Fruit fly (Drosophila melanogaster): ENCODE data around the gene bcn92.

bcn92 gene

dm6 chrX:2149478-2149877 is at the start of gene bcn92:
Gene bcn92 (minus strand): TSS chrX:2149647.
- TF ChIP-seq Jra (GFP tag; optimal IDR thresholded peaks at IDR 0.05) (peak; percentile 51), foxo (GFP tag; optimal IDR thresholded peaks at IDR 0.05) (peak in 1 of 2 experiments; percentile 42), br (GFP tag; optimal IDR thresholded peaks at IDR 0.05) (peak; percentile 29), GATAd (GFP tag; optimal IDR thresholded peaks at IDR 0.05) (no peak), usp (GFP tag; optimal IDR thresholded peaks at IDR 0.05) (no peak), Mio (GFP tag; optimal IDR thresholded peaks at IDR 0.05) (no peak), CG9705 (GFP tag; optimal IDR thresholded peaks at IDR 0.05) (no peak), Vsx2 (GFP tag; optimal IDR thresholded peaks at IDR 0.05; ENCODE audit: partially characterized antibody) (no peak), OdsH (GFP tag; optimal IDR thresholded peaks at IDR 0.05) (peak; percentile 21), sage (GFP tag; optimal IDR thresholded peaks at IDR 0.05) (no peak), ey (GFP tag; optimal IDR thresholded peaks at IDR 0.05) (peak; percentile 46), sv (GFP tag; optimal IDR thresholded peaks at IDR 0.05) (peak; percentile 46), Hr78 (GFP tag; optimal IDR thresholded peaks at IDR 0.05) (no peak), Myc (optimal IDR thresholded peaks at IDR 0.05) (peak; percentile 5), dl (GFP tag; optimal IDR thresholded peaks at IDR 0.05; ENCODE audit: insufficient read depth in 1 of 2, partially characterized antibody in 2 of 2) (no peak), Sp1 (GFP tag; optimal IDR thresholded peaks at IDR 0.05) (peak; percentile 36), jim (GFP tag; optimal IDR thresholded peaks at IDR 0.05) (no peak), CrebA (GFP tag; optimal IDR thresholded peaks at IDR 0.05; ENCODE audit: borderline replicate concordance) (no peak), N (GFP tag; optimal IDR thresholded peaks at IDR 0.05) (no peak), rgr (GFP tag; optimal IDR thresholded peaks at IDR 0.05) (peak; percentile 43), tai (GFP tag; optimal IDR thresholded peaks at IDR 0.05) (no peak), pan (optimal IDR thresholded peaks at IDR 0.05) (no peak), lola (GFP tag; optimal IDR thresholded peaks at IDR 0.05) (no peak), HLH106 (tag; optimal IDR thresholded peaks at IDR 0.05) (peak; percentile 36), Dif (GFP tag; optimal IDR thresholded peaks at IDR 0.05; ENCODE audit: partially characterized antibody) (no peak), h (GFP tag; optimal IDR thresholded peaks at IDR 0.05) (peak; percentile 41), fru (GFP tag; optimal IDR thresholded peaks at IDR 0.05) (peak; percentile 37), dmrt93B (GFP tag; optimal IDR thresholded peaks at IDR 0.05) (no peak), dsf (GFP tag; optimal IDR thresholded peaks at IDR 0.05; ENCODE audit: borderline replicate concordance) (no peak), Hr83 (GFP tag; optimal IDR thresholded peaks at IDR 0.05; ENCODE audit: poor library complexity, severe bottlenecking) (peak; percentile 21), CG32264 (GFP tag; optimal IDR thresholded peaks at IDR 0.05) (no peak), Hnf4 (GFP tag; optimal IDR thresholded peaks at IDR 0.05) (no peak), psq (GFP tag; optimal IDR thresholded peaks at IDR 0.05) (no peak), Abd-B (GFP tag; optimal IDR thresholded peaks at IDR 0.05) (no peak), woc (GFP tag; optimal IDR thresholded peaks at IDR 0.05) (peak; percentile 87), Rel (GFP tag; optimal IDR thresholded peaks at IDR 0.05) (no peak), Rel (tag; optimal IDR thresholded peaks at IDR 0.05) (peak; percentile 12), brk (GFP tag; optimal IDR thresholded peaks at IDR 0.05) (no peak), Dfd (GFP tag; optimal IDR thresholded peaks at IDR 0.05) (no peak)

DNA sequence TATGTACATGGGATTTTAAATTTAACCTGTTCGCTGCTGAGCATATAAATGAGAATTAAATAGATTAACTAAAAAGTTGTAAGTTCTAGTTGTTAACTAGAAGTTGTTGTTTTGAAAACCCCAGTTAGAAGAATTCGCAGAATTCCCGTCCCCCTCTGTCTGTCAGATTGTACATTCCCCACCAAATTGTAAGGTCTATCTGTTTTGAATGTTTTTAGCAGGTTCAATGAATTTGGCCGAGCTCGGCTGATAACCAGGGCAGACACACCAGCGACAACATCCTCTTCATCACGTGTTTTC is 48.8 kb upstream of the bcn92 start:
- TF ChIP-seq Rel (GFP tag; optimal IDR thresholded peaks at IDR 0.05): no peak
- TF ChIP-seq Rel (tag; optimal IDR thresholded peaks at IDR 0.05): peak; percentile 50
- TF ChIP-seq GATAd (GFP tag; optimal IDR thresholded peaks at IDR 0.05): no peak

dm6 chrX:2197414-2198271 is 48.2 kb upstream of the bcn92 start:
- TF ChIP-seq Abd-B (GFP tag; optimal IDR thresholded peaks at IDR 0.05): no peak
- no peak for TF ChIP-seq rgr (GFP tag; optimal IDR thresholded peaks at IDR 0.05)
- TF ChIP-seq Hnf4 (GFP tag; optimal IDR thresholded peaks at IDR 0.05): no peak
- TF ChIP-seq sv (GFP tag; optimal IDR thresholded peaks at IDR 0.05): no peak
- TF ChIP-seq Mio (GFP tag; optimal IDR thresholded peaks at IDR 0.05): no peak
- no peak for TF ChIP-seq jim (GFP tag; optimal IDR thresholded peaks at IDR 0.05)
- no peak for TF ChIP-seq GATAd (GFP tag; optimal IDR thresholded peaks at IDR 0.05)
- peak; percentile 28 for TF ChIP-seq Sp1 (GFP tag; optimal IDR thresholded peaks at IDR 0.05)
- TF ChIP-seq fru (GFP tag; optimal IDR thresholded peaks at IDR 0.05): peak; percentile 17
- TF ChIP-seq Rel (GFP tag; optimal IDR thresholded peaks at IDR 0.05): no peak
- TF ChIP-seq Rel (tag; optimal IDR thresholded peaks at IDR 0.05): peak; percentile 97
- no peak for TF ChIP-seq Hr78 (GFP tag; optimal IDR thresholded peaks at IDR 0.05)
- TF ChIP-seq Jra (GFP tag; optimal IDR thresholded peaks at IDR 0.05): no peak
- peak; percentile 19 for TF ChIP-seq br (GFP tag; optimal IDR thresholded peaks at IDR 0.05)
- TF ChIP-seq h (GFP tag; optimal IDR thresholded peaks at IDR 0.05): peak; percentile 33
- no peak for TF ChIP-seq dmrt93B (GFP tag; optimal IDR thresholded peaks at IDR 0.05)
- no peak for TF ChIP-seq Dif (GFP tag; optimal IDR thresholded peaks at IDR 0.05; ENCODE audit: partially characterized antibody)
- TF ChIP-seq woc (GFP tag; optimal IDR thresholded peaks at IDR 0.05): no peak
- TF ChIP-seq HLH106 (tag; optimal IDR thresholded peaks at IDR 0.05): peak; percentile 3
- no peak for TF ChIP-seq dl (GFP tag; optimal IDR thresholded peaks at IDR 0.05; ENCODE audit: insufficient read depth in 1 of 2, partially characterized antibody in 2 of 2)
- no peak for TF ChIP-seq pan (optimal IDR thresholded peaks at IDR 0.05)

Measured in whole organism, wandering third instar larva.